Fruit fly (Drosophila melanogaster): ENCODE results near the gene Nup154.

DNA sequence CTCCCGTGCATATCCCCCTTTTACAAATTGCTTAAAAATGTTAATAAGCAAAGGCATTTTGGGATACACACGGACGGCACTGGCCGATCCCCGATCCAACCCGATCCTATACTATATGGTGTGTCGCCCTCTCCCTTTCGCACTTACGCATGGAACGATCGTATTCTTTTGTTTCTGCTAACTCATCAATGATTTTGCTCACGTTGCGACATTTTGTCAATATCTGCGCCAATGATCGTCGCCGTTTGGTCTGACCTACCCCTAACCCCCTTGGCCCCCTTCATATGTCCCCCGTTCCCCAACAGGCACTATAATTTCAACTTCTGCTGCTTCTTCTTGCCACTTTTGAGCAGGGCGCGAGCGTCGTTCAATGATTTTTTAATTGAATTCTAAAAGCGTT, 45.1 kb downstream of the Nup154 start:
- TF ChIP-seq CG30431 (GFP tag; optimal IDR thresholded peaks at IDR 0.05) (no peak), prd (optimal IDR thresholded peaks at IDR 0.05) (no peak), prd (GFP tag; IDR thresholded peaks at IDR 0.05) (no peak), CG13424 (tag; optimal IDR thresholded peaks at IDR 0.05) (no peak), CG30020 (tag; optimal IDR thresholded peaks at IDR 0.05) (no peak), ase (GFP tag; IDR thresholded peaks at IDR 0.05) (no peak), Gsc (GFP tag; IDR thresholded peaks at IDR 0.05) (no peak), Lpt (GFP tag; optimal IDR thresholded peaks at IDR 0.05) (no peak), CG1602 (GFP tag; optimal IDR thresholded peaks at IDR 0.05) (no peak)
